Fruit fly (Drosophila melanogaster) whole organism, embryonic: Measurements from ENCODE around the gene CG13247.
A peak's percentile ranks its signal among the peaks of the same experiment; 100 is the strongest.

Experiments
- Asciz ChIP-seq: fragments of 200-800 bp; sonication (Bioruptor generic); optimal IDR thresholded peaks from 2 replicates; lab custom pipeline; 2017; ENCODE audit warnings: missing biosample characterization, mild to moderate bottlenecking, missing genetic modification characterization, missing genetic modification reagents
- BtbVII ChIP-seq: fragments of 200-800 bp; sonication (Bioruptor generic); optimal IDR thresholded peaks from 3 replicates; lab custom pipeline; 2017; ENCODE audit warnings: missing biosample characterization, mild to moderate bottlenecking, missing genetic modification characterization
- CG10543 ChIP-seq: fragments of 200-800 bp; sonication (Bioruptor generic); optimal IDR thresholded peaks from 3 replicates; lab custom pipeline; 2017; ENCODE audit warnings: missing biosample characterization, mild to moderate bottlenecking, missing genetic modification characterization, moderate library complexity
- CG11695 ChIP-seq: fragments of 200-800 bp; sonication (Bioruptor generic); IDR thresholded peaks from 3 replicates; pipeline ENCODE4 v1.3.6; 2022; ENCODE audit warnings: missing biosample characterization, missing genetic modification characterization
- CG1233 ChIP-seq: fragments of 200-800 bp; sonication (Bioruptor generic); optimal IDR thresholded peaks from 4 replicates; lab custom pipeline; 2018; ENCODE audit warnings: missing biosample characterization, mild to moderate bottlenecking, missing genetic modification characterization
- CG13624 ChIP-seq: fragments of 200-800 bp; sonication (Bioruptor generic); optimal IDR thresholded peaks from 2 replicates; lab custom pipeline; 2016; ENCODE audit warnings: missing biosample characterization, missing genetic modification characterization
- CG15696 ChIP-seq: fragments of 200-800 bp; sonication (Bioruptor generic); optimal IDR thresholded peaks from 2 replicates; lab custom pipeline; 2019; ENCODE audit warnings: missing biosample characterization, mild to moderate bottlenecking, missing genetic modification characterization, moderate library complexity
- CG16815 ChIP-seq: fragments of 200-800 bp; sonication (Bioruptor generic); optimal IDR thresholded peaks from 3 replicates; lab custom pipeline; 2017; ENCODE audit warnings: missing biosample characterization, mild to moderate bottlenecking, missing genetic modification characterization
- CG17802 ChIP-seq: fragments of 200-800 bp; sonication (Bioruptor generic); optimal IDR thresholded peaks from 2 replicates; lab custom pipeline; 2018; ENCODE audit warnings: missing biosample characterization, mild to moderate bottlenecking, missing genetic modification characterization, moderate library complexity
- CG3281 ChIP-seq: fragments of 200-800 bp; sonication (Bioruptor generic); optimal IDR thresholded peaks from 3 replicates; lab custom pipeline; 2017; ENCODE audit warnings: missing biosample characterization, mild to moderate bottlenecking, missing genetic modification characterization
- CG3726 ChIP-seq: fragments of 200-800 bp; sonication (Bioruptor generic); IDR thresholded peaks from 3 replicates; pipeline ENCODE4, ENCODE4 v1.3.6; 2022; ENCODE audit warnings: missing biosample characterization, missing genetic modification characterization
- CG5180 ChIP-seq: fragments of 200-800 bp; sonication (Bioruptor generic); optimal IDR thresholded peaks from 3 replicates; lab custom pipeline; 2017; ENCODE audit warnings: missing biosample characterization, missing genetic modification characterization, mild to moderate bottlenecking, moderate library complexity, missing genetic modification reagents
- CG5953 ChIP-seq: fragments of 200-800 bp; sonication (Bioruptor generic); IDR thresholded peaks from 2 replicates; pipeline ENCODE4 v1.3.6; 2022; ENCODE audit warnings: missing biosample characterization, missing genetic modification characterization
- CG6689 ChIP-seq: fragments of 200-800 bp; sonication (Bioruptor generic); IDR thresholded peaks from 2 replicates; pipeline ENCODE4 v1.3.6; 2022; ENCODE audit warnings: missing biosample characterization, missing genetic modification characterization
- CkIIα-i1 ChIP-seq: fragments of 200-800 bp; sonication (Bioruptor generic); IDR thresholded peaks from 2 replicates; pipeline ENCODE4 v1.3.6; 2022; ENCODE audit warnings: missing biosample characterization, missing genetic modification characterization
- Dbx ChIP-seq: fragments of 200-800 bp; sonication (Bioruptor generic); IDR thresholded peaks from 3 replicates; pipeline ENCODE4 v1.3.6; 2022; ENCODE audit warnings: missing biosample characterization, missing genetic modification characterization
- Dref ChIP-seq: fragments of 200-800 bp; sonication (Bioruptor generic); IDR thresholded peaks from 2 replicates; pipeline ENCODE4 v1.3.6; 2022; ENCODE audit warnings: missing biosample characterization, missing genetic modification characterization
- H15 ChIP-seq: fragments of 200-800 bp; sonication (Bioruptor generic); IDR thresholded peaks from 3 replicates; pipeline ENCODE4 v1.3.6; 2022; ENCODE audit warnings: missing biosample characterization, missing genetic modification characterization
- HLH3B ChIP-seq: fragments of 200-800 bp; sonication (Bioruptor generic); IDR thresholded peaks from 2 replicates; pipeline ENCODE4 v1.3.6; 2022; ENCODE audit warnings: missing biosample characterization, missing genetic modification characterization
- Hand ChIP-seq: fragments of 200-800 bp; sonication (Bioruptor generic); optimal IDR thresholded peaks from 2 replicates; lab custom pipeline; 2017; ENCODE audit warnings: mild to moderate bottlenecking, missing biosample characterization, missing genetic modification reagents, missing genetic modification characterization
- HmgD ChIP-seq: fragments of 200-800 bp; sonication (Bioruptor generic); optimal IDR thresholded peaks from 3 replicates; lab custom pipeline; 2016; ENCODE audit warnings: missing biosample characterization, missing genetic modification characterization
- Hmr ChIP-seq: fragments of 200-800 bp; sonication (Bioruptor generic); optimal IDR thresholded peaks from 3 replicates; lab custom pipeline; 2017; ENCODE audit warnings: mild to moderate bottlenecking, missing biosample characterization, missing genetic modification reagents, missing genetic modification characterization
- Lim3 ChIP-seq: fragments of 200-800 bp; sonication (Bioruptor generic); IDR thresholded peaks from 2 replicates; pipeline ENCODE4 v1.3.6; 2022; ENCODE audit warnings: missing biosample characterization, missing genetic modification characterization
- MESR4 ChIP-seq: fragments of 200-800 bp; sonication (Bioruptor generic); optimal IDR thresholded peaks from 2 replicates; lab custom pipeline; 2018; ENCODE audit warnings: missing biosample characterization, mild to moderate bottlenecking, missing genetic modification characterization, moderate library complexity
- Nf-YA ChIP-seq: fragments of 200-800 bp; sonication (Bioruptor generic); IDR thresholded peaks from 2 replicates; pipeline ENCODE4 v1.3.6; 2022; ENCODE audit warnings: missing biosample characterization, missing genetic modification characterization
- Opbp ChIP-seq: fragments of 200-800 bp; sonication (Bioruptor generic); IDR thresholded peaks from 3 replicates; pipeline ENCODE4 v1.3.6; 2022; ENCODE audit warnings: missing biosample characterization, missing genetic modification characterization; ENCODE audit not compliant: partially characterized antibody
- PHDP ChIP-seq: fragments of 200-800 bp; sonication (Bioruptor generic); optimal IDR thresholded peaks from 3 replicates; lab custom pipeline; 2018; ENCODE audit warnings: missing biosample characterization, mild to moderate bottlenecking, missing genetic modification characterization, moderate library complexity
- Pdp1 ChIP-seq, 2 experiments: fragments of 200-800 bp; sonication (Bioruptor generic); optimal IDR thresholded peaks; 3 replicates each; lab custom pipeline; 2016; ENCODE audit warnings: missing biosample characterization in 2 of 2, missing genetic modification characterization in 2 of 2, mild to moderate bottlenecking in 1 of 2, moderate library complexity in 1 of 2
- Trl ChIP-seq, 3 experiments: fragments of >200 bp in 2 of 3; fragments of 200-800 bp in 1 of 3; sonication (Bioruptor generic) in 1 of 3; optimal IDR thresholded peaks; 2 replicates in 1 of 3; 3 replicates in 2 of 3; lab custom pipeline; 2016 to 2017; ENCODE audit warnings: missing biosample characterization in 1 of 3, missing genetic modification characterization in 1 of 3
- aop ChIP-seq: fragments of 200-800 bp; sonication (Bioruptor generic); IDR thresholded peaks from 2 replicates; pipeline ENCODE4 v1.3.6; 2022; ENCODE audit warnings: missing biosample characterization, missing genetic modification characterization
- az2 ChIP-seq: fragments of 200-800 bp; sonication (Bioruptor generic); optimal IDR thresholded peaks from 3 replicates; lab custom pipeline; 2016; ENCODE audit warnings: missing biosample characterization, missing genetic modification characterization
- bcd ChIP-seq: fragments of 200-800 bp; sonication (Bioruptor generic); optimal IDR thresholded peaks from 2 replicates; lab custom pipeline; 2017; ENCODE audit warnings: missing biosample characterization, mild to moderate bottlenecking, missing genetic modification characterization
- bowl ChIP-seq: fragments of 200-800 bp; sonication (Bioruptor generic); IDR thresholded peaks from 2 replicates; pipeline ENCODE4 v1.3.6; 2022; ENCODE audit warnings: missing biosample characterization, missing genetic modification characterization
- crc ChIP-seq: fragments of 200-800 bp; sonication (Bioruptor generic); optimal IDR thresholded peaks from 2 replicates; lab custom pipeline; 2016; ENCODE audit warnings: missing biosample characterization, missing genetic modification characterization
- dan ChIP-seq: fragments of 200-800 bp; sonication (Bioruptor generic); IDR thresholded peaks from 2 replicates; pipeline ENCODE4 v1.3.6; 2022; ENCODE audit warnings: missing biosample characterization, missing genetic modification characterization
- fd96Cb ChIP-seq: fragments of 200-800 bp; sonication (Bioruptor generic); optimal IDR thresholded peaks from 2 replicates; lab custom pipeline; 2018; ENCODE audit warnings: missing biosample characterization, mild to moderate bottlenecking, missing genetic modification characterization, moderate library complexity
- gfzf ChIP-seq: fragments of 200-800 bp; sonication (Bioruptor generic); optimal IDR thresholded peaks from 2 replicates; lab custom pipeline; 2016; ENCODE audit warnings: missing biosample characterization, mild to moderate bottlenecking, missing genetic modification characterization, moderate library complexity
- gsb ChIP-seq: fragments of 200-800 bp; sonication (Bioruptor generic); IDR thresholded peaks from 2 replicates; pipeline ENCODE4 v1.3.6; 2022; ENCODE audit warnings: missing biosample characterization, missing genetic modification characterization
- ham ChIP-seq: fragments of 200-800 bp; sonication (Bioruptor generic); IDR thresholded peaks from 2 replicates; pipeline ENCODE4 v1.3.6; 2022; ENCODE audit warnings: missing biosample characterization, missing genetic modification characterization
- jing ChIP-seq: fragments of 200-800 bp; sonication (Bioruptor generic); optimal IDR thresholded peaks from 2 replicates; lab custom pipeline; 2018; ENCODE audit warnings: missing biosample characterization, mild to moderate bottlenecking, missing genetic modification characterization
- kay ChIP-seq: fragments of 200-800 bp; sonication (Bioruptor generic); optimal IDR thresholded peaks from 2 replicates; lab custom pipeline; 2016; ENCODE audit warnings: missing biosample characterization, missing genetic modification characterization
- mirr ChIP-seq: fragments of 200-800 bp; sonication (Bioruptor generic); optimal IDR thresholded peaks from 3 replicates; lab custom pipeline; 2018; ENCODE audit warnings: missing biosample characterization, mild to moderate bottlenecking, missing genetic modification characterization
- mld ChIP-seq: fragments of 200-800 bp; sonication (Bioruptor generic); IDR thresholded peaks from 3 replicates; pipeline ENCODE4 v1.3.6; 2022; ENCODE audit warnings: missing biosample characterization, missing genetic modification characterization; ENCODE audit not compliant: partially characterized antibody
- nom ChIP-seq: fragments of 200-800 bp; sonication (Bioruptor generic); optimal IDR thresholded peaks from 2 replicates; lab custom pipeline; 2017; ENCODE audit warnings: missing biosample characterization, missing genetic modification characterization, mild to moderate bottlenecking, moderate library complexity, missing genetic modification reagents
- org-1 ChIP-seq: fragments of 200-800 bp; sonication (Bioruptor generic); optimal IDR thresholded peaks from 2 replicates; lab custom pipeline; 2017; ENCODE audit warnings: missing biosample characterization, missing genetic modification characterization
- peb ChIP-seq: fragments of 200-800 bp; sonication (Bioruptor generic); IDR thresholded peaks from 2 replicates; pipeline ENCODE4 v1.3.6; 2022; ENCODE audit warnings: missing biosample characterization, missing genetic modification characterization
- pum ChIP-seq: fragments of 200-800 bp; sonication (Bioruptor generic); optimal IDR thresholded peaks from 2 replicates; lab custom pipeline; 2016; ENCODE audit warnings: missing biosample characterization, missing genetic modification characterization
- salm ChIP-seq: fragments of 200-800 bp; sonication (Bioruptor generic); optimal IDR thresholded peaks from 2 replicates; lab custom pipeline; 2018; ENCODE audit warnings: missing biosample characterization, mild to moderate bottlenecking, missing genetic modification characterization
- schlank ChIP-seq: fragments of 200-800 bp; sonication (Bioruptor generic); optimal IDR thresholded peaks from 2 replicates; lab custom pipeline; 2018; ENCODE audit warnings: missing biosample characterization, mild to moderate bottlenecking, missing genetic modification characterization
- sqz ChIP-seq: fragments of 200-800 bp; sonication (Bioruptor generic); optimal IDR thresholded peaks from 3 replicates; lab custom pipeline; 2018; ENCODE audit warnings: missing biosample characterization, mild to moderate bottlenecking, missing genetic modification characterization
- tin ChIP-seq: fragments of 200-800 bp; sonication (Bioruptor generic); optimal IDR thresholded peaks from 3 replicates; lab custom pipeline; 2016; ENCODE audit warnings: missing biosample characterization, missing genetic modification characterization

CG13247 gene

dm6 chr3L:20388983-20389382 is 18.9 kb downstream of the CG13247 start (continued):
- TF ChIP-seq ham (GFP tag; lab: Robert Waterston, UW) (no peak), BtbVII (peak; percentile 37), Dref (GFP tag; lab: Robert Waterston, UW) (no peak), Pdp1 (GFP tag; optimal IDR thresholded peaks at IDR 0.05; lab: Kevin White, UChicago) (peak in 1 of 2 experiments; percentile 56), tin (GFP tag; lab: Kevin White, UChicago) (no peak), PHDP (tag; lab: Kevin White, UChicago) (peak; percentile 47), CG13624 (GFP tag; lab: Kevin White, UChicago) (peak; percentile 20), CG6689 (peak; percentile 37; the same call in 1 of the 2 replicates), fd96Cb (tag; lab: Kevin White, UChicago) (no peak), CkIIα-i1 (no peak), CG17802 (no peak), CG11695 (GFP tag; lab: Robert Waterston, UW) (peak; percentile 66), CG3726 (GFP tag; lab: Robert Waterston, UW) (no peak), CG1233 (no peak), Trl (optimal IDR thresholded peaks at IDR 0.05; lab: Kevin White, UChicago) (no peak), Trl (GFP tag; optimal IDR thresholded peaks at IDR 0.05; lab: Kevin White, UChicago) (peak; percentile 31), HmgD (no peak), CG3281 (GFP tag; lab: Kevin White, UChicago) (peak; percentile 22), dan (GFP tag; lab: Robert Waterston, UW) (no peak), HLH3B (GFP tag; lab: Robert Waterston, UW) (peak; percentile 31; the same call in 1 of the 2 replicates), Asciz (GFP tag; lab: Kevin White, UChicago) (no peak), peb (GFP tag; lab: Robert Waterston, UW) (no peak), schlank (tag; lab: Kevin White, UChicago) (no peak), Lim3 (no peak), nom (no peak), CG16815 (GFP tag; lab: Kevin White, UChicago) (no peak), CG15696 (no peak), mld (no peak), org-1 (GFP tag; lab: Kevin White, UChicago) (peak; percentile 36), H15 (no peak), Hand (no peak), bcd (peak; percentile 10), jing (GFP tag; lab: Kevin White, UChicago) (no peak), salm (tag; lab: Kevin White, UChicago) (no peak), sqz (GFP tag; lab: Kevin White, UChicago) (no peak), CG5180 (GFP tag; lab: Kevin White, UChicago) (no peak), gsb (no peak), pum (peak; percentile 16), kay (peak; percentile 38), crc (GFP tag; lab: Kevin White, UChicago) (no peak), az2 (GFP tag; lab: Kevin White, UChicago) (peak; percentile 24), aop (GFP tag; lab: Robert Waterston, UW) (no peak), Dbx (0 out of 3 replicates have a peak, but pooled peaks have one; percentile 18), mirr (no peak), Opbp (no peak), Hmr (GFP tag; lab: Kevin White, UChicago) (peak; percentile 59), bowl (GFP tag; lab: Robert Waterston, UW) (no peak), CG5953 (GFP tag; lab: Robert Waterston, UW) (no peak), gfzf (GFP tag; lab: Kevin White, UChicago) (no peak), Nf-YA (GFP tag; lab: Robert Waterston, UW) (no peak), CG10543 (GFP tag; lab: Kevin White, UChicago) (no peak), MESR4 (no peak)
